Worm (Caenorhabditis elegans): ENCODE results near the gene Y75D11A.6.

Gene Y75D11A.6

ce11 chrX:1712538-1712937 lies 35.8 kb downstream of the Y75D11A.6 start, which contains the start of gene fbxa-52:
Gene fbxa-52 (minus strand): TSS chrX:1712638.
- TF ChIP-seq unc-62 (GFP tag; optimal IDR thresholded peaks at IDR 0.05) (no peak), nhr-28 (tag; optimal IDR thresholded peaks at IDR 0.05) (no peak), nhr-25 (tag; optimal IDR thresholded peaks at IDR 0.05) (no peak), ztf-4 (tag; optimal IDR thresholded peaks at IDR 0.05) (no peak), ama-1 (optimal IDR thresholded peaks at IDR 0.05) (no peak), daf-12 (tag; optimal IDR thresholded peaks at IDR 0.05) (no peak), nfya-1 (tag; optimal IDR thresholded peaks at IDR 0.05; ENCODE audit: insufficient read depth) (no peak), lin-15B (tag; optimal IDR thresholded peaks at IDR 0.05) (no peak), jun-1 (tag; optimal IDR thresholded peaks at IDR 0.05) (no peak), ceh-9 (tag; optimal IDR thresholded peaks at IDR 0.05) (no peak), nhr-76 (tag; optimal IDR thresholded peaks at IDR 0.05) (no peak), ztf-11 (tag; optimal IDR thresholded peaks at IDR 0.05) (no peak), ceh-28 (tag; optimal IDR thresholded peaks at IDR 0.05) (no peak)

ce11 chrX:1706538-1706937 lies 41.8 kb downstream of the Y75D11A.6 start, which contains the start of gene F07G6.5:
Gene F07G6.5 (minus strand): TSS chrX:1706638.
- no peak for TF ChIP-seq mml-1 (tag; optimal IDR thresholded peaks at IDR 0.05)
- no peak for TF ChIP-seq lin-15B (tag; optimal IDR thresholded peaks at IDR 0.05)
- TF ChIP-seq sea-2 (GFP tag; optimal IDR thresholded peaks at IDR 0.05): no peak
- no peak for TF ChIP-seq ceh-28 (tag; optimal IDR thresholded peaks at IDR 0.05)

ce11 chrX:1703840-1704239 lies 44.5 kb downstream of the Y75D11A.6 start, which contains the start of gene C36C9.5:
Gene C36C9.5 (minus strand): TSS chrX:1703940.
- TF ChIP-seq nhr-11 (tag; optimal IDR thresholded peaks at IDR 0.05): no peak
- TF ChIP-seq pqm-1 (tag; optimal IDR thresholded peaks at IDR 0.05): no peak
- TF ChIP-seq fos-1 (tag; optimal IDR thresholded peaks at IDR 0.05): no peak
- TF ChIP-seq ceh-28 (tag; optimal IDR thresholded peaks at IDR 0.05): no peak
- TF ChIP-seq ztf-4 (tag; optimal IDR thresholded peaks at IDR 0.05): no peak
- no peak for TF ChIP-seq nhr-237 (tag; optimal IDR thresholded peaks at IDR 0.05)
- no peak for TF ChIP-seq ceh-82 (tag; optimal IDR thresholded peaks at IDR 0.05)
- TF ChIP-seq pha-4 (tag; optimal IDR thresholded peaks at IDR 0.05): no peak
- no peak for TF ChIP-seq R02D3.7 (tag; optimal IDR thresholded peaks at IDR 0.05)
- no peak for TF ChIP-seq aly-2 (tag; optimal IDR thresholded peaks at IDR 0.05)
- TF ChIP-seq lin-15B (tag; optimal IDR thresholded peaks at IDR 0.05): no peak
- TF ChIP-seq elt-2 (tag; optimal IDR thresholded peaks at IDR 0.05): no peak
- no peak for TF ChIP-seq unc-39 (tag; optimal IDR thresholded peaks at IDR 0.05)
- no peak for TF ChIP-seq ceh-9 (tag; optimal IDR thresholded peaks at IDR 0.05)
- TF ChIP-seq skn-1 (tag; optimal IDR thresholded peaks at IDR 0.05): no peak
- TF ChIP-seq zag-1 (tag; optimal IDR thresholded peaks at IDR 0.05): no peak
- no peak for TF ChIP-seq lsy-12 (tag; optimal IDR thresholded peaks at IDR 0.05)
- no peak for TF ChIP-seq eor-1 (tag; optimal IDR thresholded peaks at IDR 0.05)
- TF ChIP-seq snpc-4 (tag; optimal IDR thresholded peaks at IDR 0.05): no peak
- no peak for TF ChIP-seq nhr-23 (tag; optimal IDR thresholded peaks at IDR 0.05)

- TF ChIP-seq fkh-2 (tag; optimal IDR thresholded peaks at IDR 0.05): no peak
- TF ChIP-seq tbx-2 (tag; optimal IDR thresholded peaks at IDR 0.05): no peak
- TF ChIP-seq elt-3 (tag; optimal IDR thresholded peaks at IDR 0.05): no peak
- no peak for TF ChIP-seq lin-39 (tag; optimal IDR thresholded peaks at IDR 0.05)
Measured at ce11 chrX:1703049-1703448, 45.3 kb downstream of the Y75D11A.6 start.

ce11 chrX:1698476-1698875 lies 49.9 kb downstream of the Y75D11A.6 start:
- no peak for TF ChIP-seq elt-1 (tag; optimal IDR thresholded peaks at IDR 0.05)
- TF ChIP-seq nhr-28 (tag; optimal IDR thresholded peaks at IDR 0.05): no peak
- TF ChIP-seq nfya-1 (tag; optimal IDR thresholded peaks at IDR 0.05; ENCODE audit: insufficient read depth): no peak
- no peak for TF ChIP-seq mdl-1 (tag; optimal IDR thresholded peaks at IDR 0.05)
- no peak for TF ChIP-seq sea-2 (GFP tag; optimal IDR thresholded peaks at IDR 0.05)
- TF ChIP-seq skn-1 (tag; optimal IDR thresholded peaks at IDR 0.05): no peak
- no peak for TF ChIP-seq daf-12 (tag; optimal IDR thresholded peaks at IDR 0.05)
- TF ChIP-seq ceh-82 (tag; optimal IDR thresholded peaks at IDR 0.05): no peak

Data from whole organism, L3 larva.